Fruit fly (Drosophila melanogaster): Measurements from ENCODE around the gene Inx5.

Gene Inx5

dm6 chrX:19149511-19149876 lies 21.2 kb downstream of the Inx5 start:
- TF ChIP-seq Myc (optimal IDR thresholded peaks at IDR 0.05) (no peak), psq (optimal IDR thresholded peaks at IDR 0.05) (no peak), insv (optimal IDR thresholded peaks at IDR 0.05) (no peak), h (optimal IDR thresholded peaks at IDR 0.05) (no peak), ttk (optimal IDR thresholded peaks at IDR 0.05) (no peak), Sin3A (optimal IDR thresholded peaks at IDR 0.05) (no peak)

- TF ChIP-seq Sin3A (optimal IDR thresholded peaks at IDR 0.05) (no peak), Myc (optimal IDR thresholded peaks at IDR 0.05) (no peak), insv (optimal IDR thresholded peaks at IDR 0.05) (no peak), psq (optimal IDR thresholded peaks at IDR 0.05) (no peak), ttk (optimal IDR thresholded peaks at IDR 0.05) (no peak), h (optimal IDR thresholded peaks at IDR 0.05) (no peak)
These were observed 21.7 kb downstream of the Inx5 start for dm6 chrX:19148798-19149510.

- TF ChIP-seq Sin3A (optimal IDR thresholded peaks at IDR 0.05), result no peak
These were observed 22.6 kb downstream of the Inx5 start for dm6 chrX:19147939-19148641.

- no peak for TF ChIP-seq Myc (optimal IDR thresholded peaks at IDR 0.05)
- no peak for TF ChIP-seq h (optimal IDR thresholded peaks at IDR 0.05)
- no peak for TF ChIP-seq Sin3A (optimal IDR thresholded peaks at IDR 0.05)
- TF ChIP-seq ttk (optimal IDR thresholded peaks at IDR 0.05), result no peak
- no peak for TF ChIP-seq insv (optimal IDR thresholded peaks at IDR 0.05)
- TF ChIP-seq psq (optimal IDR thresholded peaks at IDR 0.05), result no peak
These were observed 24.2 kb downstream of the Inx5 start for dm6 chrX:19146421-19146952.

- TF ChIP-seq insv (optimal IDR thresholded peaks at IDR 0.05), result no peak
These were observed 25.8 kb downstream of the Inx5 start for dm6 chrX:19144785-19145422.

dm6 chrX:19135768-19136167 lies 34.9 kb downstream of the Inx5 start, which contains the start of gene Obp18a:
Gene Obp18a (minus strand): TSS chrX:19135868.
- TF ChIP-seq insv (optimal IDR thresholded peaks at IDR 0.05) (no peak), Sin3A (optimal IDR thresholded peaks at IDR 0.05) (no peak), psq (optimal IDR thresholded peaks at IDR 0.05) (no peak), Myc (optimal IDR thresholded peaks at IDR 0.05) (no peak), ttk (optimal IDR thresholded peaks at IDR 0.05) (no peak), h (optimal IDR thresholded peaks at IDR 0.05) (no peak)

dm6 chrX:19127216-19127615 lies 43.5 kb downstream of the Inx5 start, which contains the start of gene tgy:
Gene tgy (minus strand): TSS chrX:19127316.
- TF ChIP-seq Sin3A (optimal IDR thresholded peaks at IDR 0.05), result no peak

dm6 chrX:19124288-19124687 lies 46.4 kb downstream of the Inx5 start, which contains the start of gene CG15882:
Gene CG15882 (minus strand): TSS chrX:19124388.
- TF ChIP-seq h (optimal IDR thresholded peaks at IDR 0.05), result no peak
- TF ChIP-seq Myc (optimal IDR thresholded peaks at IDR 0.05), result no peak
- no peak for TF ChIP-seq insv (optimal IDR thresholded peaks at IDR 0.05)
- no peak for TF ChIP-seq psq (optimal IDR thresholded peaks at IDR 0.05)
- no peak for TF ChIP-seq ttk (optimal IDR thresholded peaks at IDR 0.05)
- TF ChIP-seq Sin3A (optimal IDR thresholded peaks at IDR 0.05), result no peak

- TF ChIP-seq Myc (optimal IDR thresholded peaks at IDR 0.05) (no peak), ttk (optimal IDR thresholded peaks at IDR 0.05) (no peak), Sin3A (optimal IDR thresholded peaks at IDR 0.05) (no peak), h (optimal IDR thresholded peaks at IDR 0.05) (no peak), psq (optimal IDR thresholded peaks at IDR 0.05) (no peak), insv (optimal IDR thresholded peaks at IDR 0.05) (no peak)
These were observed 50.3 kb downstream of the Inx5 start for dm6 chrX:19120367-19120766.

All from Kc167 (cell line).